Fruit fly (Drosophila melanogaster): Measurements from ENCODE around the gene ergic53.
A peak's percentile ranks its signal among the peaks of the same experiment; 100 is the strongest.

The ergic53 gene

dm6 chr3L:8544710-8545109 lies 9.9 kb downstream of the ergic53 start, which contains the start of gene rhea (continued):
- peak; percentile 87 for TF ChIP-seq unc-4 (GFP tag; IDR thresholded peaks at IDR 0.05; ENCODE audit: partially characterized antibody)
- no peak for TF ChIP-seq al (GFP tag; IDR thresholded peaks at IDR 0.05)
- TF ChIP-seq D (optimal IDR thresholded peaks at IDR 0.05), result no peak
- TF ChIP-seq D (GFP tag; optimal IDR thresholded peaks at IDR 0.05), result no peak
- no peak for TF ChIP-seq CG2202 (tag; optimal IDR thresholded peaks at IDR 0.05)
- TF ChIP-seq CG10654 (GFP tag; optimal IDR thresholded peaks at IDR 0.05), result no peak
- no peak for TF ChIP-seq CG15073 (GFP tag; optimal IDR thresholded peaks at IDR 0.05)
- TF ChIP-seq Vsx1 (GFP tag; optimal IDR thresholded peaks at IDR 0.05), result peak; percentile 28
- TF ChIP-seq CG7745 (tag; optimal IDR thresholded peaks at IDR 0.05), result no peak
- peak; percentile 3 for TF ChIP-seq CG33213 (GFP tag; optimal IDR thresholded peaks at IDR 0.05)
- peak; percentile 48 for TF ChIP-seq CG15601 (tag; optimal IDR thresholded peaks at IDR 0.05)
- peak; percentile 7 for TF ChIP-seq tx (GFP tag; optimal IDR thresholded peaks at IDR 0.05)
- no peak for TF ChIP-seq eyg (GFP tag; optimal IDR thresholded peaks at IDR 0.05)
- TF ChIP-seq CG11456 (GFP tag; IDR thresholded peaks at IDR 0.05), result no peak
- TF ChIP-seq Dref (GFP tag; IDR thresholded peaks at IDR 0.05), result peak; percentile 77
- no peak for TF ChIP-seq ken (GFP tag; IDR thresholded peaks at IDR 0.05)
- no peak for TF ChIP-seq CG17385 (GFP tag; optimal IDR thresholded peaks at IDR 0.05)
- TF ChIP-seq CG18764 (GFP tag; optimal IDR thresholded peaks at IDR 0.05), result peak; percentile 6
- TF ChIP-seq hbn (GFP tag; IDR thresholded peaks at IDR 0.05; ENCODE audit: partially characterized antibody), result peak; percentile 66
- no peak for TF ChIP-seq CG3726 (GFP tag; IDR thresholded peaks at IDR 0.05)
- no peak for TF ChIP-seq disco-r (GFP tag; optimal IDR thresholded peaks at IDR 0.05)
- TF ChIP-seq gt (GFP tag; IDR thresholded peaks at IDR 0.05), result no peak
- peak; percentile 37 for TF ChIP-seq CG13775 (GFP tag; optimal IDR thresholded peaks at IDR 0.05)
- TF ChIP-seq vvl (GFP tag; IDR thresholded peaks at IDR 0.05), result peak; percentile 43; the same call in 1 of the 2 replicates
- TF ChIP-seq Hmx (GFP tag; optimal IDR thresholded peaks at IDR 0.05), result no peak
- TF ChIP-seq Dad (GFP tag; optimal IDR thresholded peaks at IDR 0.05), result no peak
- peak; percentile 18 for TF ChIP-seq Sox102F (GFP tag; optimal IDR thresholded peaks at IDR 0.05)
- TF ChIP-seq Hr51 (GFP tag; optimal IDR thresholded peaks at IDR 0.05), result no peak
- no peak for TF ChIP-seq Dip3 (GFP tag; optimal IDR thresholded peaks at IDR 0.05)
- no peak for TF ChIP-seq Hr39 (optimal IDR thresholded peaks at IDR 0.05)
- peak; percentile 84 for TF ChIP-seq BEAF-32 (GFP tag; optimal IDR thresholded peaks at IDR 0.05)
- TF ChIP-seq CG7786 (GFP tag; optimal IDR thresholded peaks at IDR 0.05), result no peak
- TF ChIP-seq CG10321 (GFP tag; IDR thresholded peaks at IDR 0.05), result no peak
- TF ChIP-seq CG11398 (GFP tag; optimal IDR thresholded peaks at IDR 0.05), result no peak
- no peak for TF ChIP-seq MESR4 (GFP tag; optimal IDR thresholded peaks at IDR 0.05)
- no peak for TF ChIP-seq Deaf1 (tag; optimal IDR thresholded peaks at IDR 0.05)
- TF ChIP-seq CG13123 (GFP tag; optimal IDR thresholded peaks at IDR 0.05), result no peak
- TF ChIP-seq gsb (GFP tag; IDR thresholded peaks at IDR 0.05), result no peak
- no peak for TF ChIP-seq CG1233 (GFP tag; optimal IDR thresholded peaks at IDR 0.05)
- TF ChIP-seq Doc2 (GFP tag; IDR thresholded peaks at IDR 0.05), result no peak
- TF ChIP-seq CG3065 (GFP tag; optimal IDR thresholded peaks at IDR 0.05), result no peak
- no peak for TF ChIP-seq Max (GFP tag; optimal IDR thresholded peaks at IDR 0.05)
- no peak for TF ChIP-seq sc (optimal IDR thresholded peaks at IDR 0.05)
- TF ChIP-seq sc (GFP tag; optimal IDR thresholded peaks at IDR 0.05), result no peak
- TF ChIP-seq croc (GFP tag; conservative IDR thresholded peaks at IDR 0.05), result no peak
- peak; percentile 65 for TF ChIP-seq CG12391 (tag; optimal IDR thresholded peaks at IDR 0.05)
- TF ChIP-seq p53 (GFP tag; optimal IDR thresholded peaks at IDR 0.05), result no peak
- no peak for TF ChIP-seq so (GFP tag; IDR thresholded peaks at IDR 0.05)
- TF ChIP-seq MTF-1 (GFP tag; optimal IDR thresholded peaks at IDR 0.05; ENCODE audit: borderline replicate concordance), result no peak
- peak; percentile 22 for TF ChIP-seq CG4424 (GFP tag; optimal IDR thresholded peaks at IDR 0.05)
- TF ChIP-seq NFAT (GFP tag; IDR thresholded peaks at IDR 0.05), result peak; percentile 61; the same call in 1 of the 2 replicates
- peak; percentile 82 for TF ChIP-seq CG34224 (GFP tag; IDR thresholded peaks at IDR 0.05; ENCODE audit: partially characterized antibody)
- TF ChIP-seq CkIIα-i1 (GFP tag; IDR thresholded peaks at IDR 0.05), result no peak

Data from whole organism, embryonic.